Fruit fly (Drosophila melanogaster) whole organism, pupa: ENCODE measurements around the gene RhoGEF4.
A peak's percentile ranks its signal among the peaks of the same experiment; 100 is the strongest.

Source experiments
- CG10348 ChIP-seq: fragments of 200-800 bp; sonication (Bioruptor generic); IDR thresholded peaks from 2 replicates; pipeline ENCODE4 v1.3.6; 2022; ENCODE audit warnings: missing biosample characterization, missing genetic modification characterization
- CG12605 ChIP-seq: fragments of 200-800 bp; sonication (Bioruptor generic); IDR thresholded peaks from 2 replicates; pipeline ENCODE4 v1.3.6; 2022; ENCODE audit warnings: missing biosample characterization, missing genetic modification characterization
- CG13204 ChIP-seq: fragments of 200-800 bp; sonication (Bioruptor generic); optimal IDR thresholded peaks from 2 replicates; lab custom pipeline; 2018; ENCODE audit warnings: missing biosample characterization, mild to moderate bottlenecking, missing genetic modification characterization, moderate library complexity
- CG14655 ChIP-seq: fragments of 200-800 bp; sonication (Bioruptor generic); optimal IDR thresholded peaks from 3 replicates; lab custom pipeline; 2017; ENCODE audit warnings: mild to moderate bottlenecking, missing biosample characterization, missing genetic modification reagents, missing genetic modification characterization
- CG15710 ChIP-seq: fragments of 200-800 bp; sonication (Bioruptor generic); optimal IDR thresholded peaks from 2 replicates; lab custom pipeline; 2018; ENCODE audit warnings: missing biosample characterization, mild to moderate bottlenecking, missing genetic modification characterization, moderate library complexity
- CG17806 ChIP-seq: fragments of 200-800 bp; sonication (Bioruptor generic); optimal IDR thresholded peaks from 2 replicates; lab custom pipeline; 2018; ENCODE audit warnings: missing biosample characterization, mild to moderate bottlenecking, missing genetic modification characterization, moderate library complexity
- CG32121 ChIP-seq: fragments of 200-800 bp; sonication (Bioruptor generic); IDR thresholded peaks from 2 replicates; pipeline ENCODE4 v1.3.6; 2022; ENCODE audit warnings: missing biosample characterization, missing genetic modification characterization
- CG34367 ChIP-seq: fragments of 200-800 bp; sonication (Bioruptor generic); optimal IDR thresholded peaks from 2 replicates; lab custom pipeline; 2018; ENCODE audit warnings: missing biosample characterization, mild to moderate bottlenecking, missing genetic modification characterization
- CG4496 ChIP-seq: fragments of 200-800 bp; sonication (Bioruptor generic); IDR thresholded peaks from 3 replicates; pipeline ENCODE4 v1.3.6; 2022; ENCODE audit warnings: missing biosample characterization, missing genetic modification characterization
- CG8159 ChIP-seq: fragments of 200-800 bp; sonication (Bioruptor generic); optimal IDR thresholded peaks from 3 replicates; lab custom pipeline; 2018; ENCODE audit warnings: missing biosample characterization, mild to moderate bottlenecking, missing genetic modification characterization, moderate library complexity
- CG8301 ChIP-seq: fragments of 200-800 bp; sonication (Bioruptor generic); optimal IDR thresholded peaks from 2 replicates; lab custom pipeline; 2018; ENCODE audit warnings: missing biosample characterization, mild to moderate bottlenecking, missing genetic modification characterization
- CG9948 ChIP-seq: fragments of 200-800 bp; sonication (Bioruptor generic); optimal IDR thresholded peaks from 2 replicates; lab custom pipeline; 2018; ENCODE audit warnings: missing biosample characterization, mild to moderate bottlenecking, missing genetic modification characterization, moderate library complexity
- D1 ChIP-seq: fragments of 200-800 bp; sonication (Bioruptor generic); optimal IDR thresholded peaks from 2 replicates; lab custom pipeline; 2018; ENCODE audit warnings: missing biosample characterization, mild to moderate bottlenecking, missing genetic modification characterization, moderate library complexity
- EcR ChIP-seq: fragments of 200-800 bp; sonication (Bioruptor generic); optimal IDR thresholded peaks from 3 replicates; lab custom pipeline; 2019; ENCODE audit warnings: missing biosample characterization, missing genetic modification characterization, mild to moderate bottlenecking, moderate library complexity, missing genetic modification reagents
- Ets98B ChIP-seq: fragments of 200-800 bp; sonication (Bioruptor generic); IDR thresholded peaks from 2 replicates; pipeline ENCODE4 v1.3.6; 2022; ENCODE audit warnings: missing biosample characterization, missing genetic modification characterization
- Pif1A ChIP-seq: fragments of 200-800 bp; sonication (Bioruptor generic); optimal IDR thresholded peaks from 3 replicates; lab custom pipeline; 2016; ENCODE audit warnings: missing biosample characterization, missing genetic modification characterization
- Pif1B ChIP-seq: fragments of 200-800 bp; sonication (Bioruptor generic); optimal IDR thresholded peaks from 3 replicates; lab custom pipeline; 2016; ENCODE audit warnings: missing biosample characterization, missing genetic modification characterization
- Snoo ChIP-seq: fragments of 200-800 bp; sonication (Bioruptor generic); optimal IDR thresholded peaks from 3 replicates; lab custom pipeline; 2017; ENCODE audit warnings: missing biosample characterization, mild to moderate bottlenecking, missing genetic modification characterization, inconsistent platforms
- fd96Ca ChIP-seq: fragments of 200-800 bp; sonication (Bioruptor generic); IDR thresholded peaks from 3 replicates; pipeline ENCODE4 v1.3.6; 2022; ENCODE audit warnings: missing biosample characterization, missing genetic modification characterization
- gl ChIP-seq: fragments of 200-800 bp; sonication (Bioruptor generic); optimal IDR thresholded peaks from 2 replicates; lab custom pipeline; 2018; ENCODE audit warnings: missing biosample characterization, mild to moderate bottlenecking, missing genetic modification characterization
- rn ChIP-seq: fragments of 200-800 bp; sonication (Bioruptor generic); IDR thresholded peaks from 2 replicates; pipeline ENCODE4 v1.3.6; 2022; ENCODE audit warnings: missing biosample characterization, missing genetic modification characterization

Gene RhoGEF4

dm6 chr3L:7347984-7348631, 24.9 kb upstream of the RhoGEF4 start, which contains the start of the genes Srp19 and qm:
Gene Srp19 (minus strand): TSS chr3L:7348034.
Gene qm (plus strand): TSS chr3L:7348313.
- TF ChIP-seq CG32121 (GFP tag; lab: Robert Waterston, UW) (peak; percentile 25; the same call in 1 of the 2 replicates), CG15710 (tag; lab: Kevin White, UChicago) (peak; percentile 11), D1 (tag; lab: Kevin White, UChicago) (no peak), CG4496 (peak; percentile 59; the same call in 1 of the 3 replicates), CG12605 (peak; percentile 64), EcR (peak; percentile 44), gl (tag; lab: Kevin White, UChicago) (peak; percentile 20), CG13204 (GFP tag; lab: Kevin White, UChicago) (peak; percentile 61), fd96Ca (peak; percentile 27; the same call in 2 of the 3 replicates), Pif1A (GFP tag; lab: Kevin White, UChicago) (no peak), CG14655 (no peak), Ets98B (GFP tag; lab: Robert Waterston, UW) (peak; percentile 43; the same call in 1 of the 2 replicates)

DNA sequence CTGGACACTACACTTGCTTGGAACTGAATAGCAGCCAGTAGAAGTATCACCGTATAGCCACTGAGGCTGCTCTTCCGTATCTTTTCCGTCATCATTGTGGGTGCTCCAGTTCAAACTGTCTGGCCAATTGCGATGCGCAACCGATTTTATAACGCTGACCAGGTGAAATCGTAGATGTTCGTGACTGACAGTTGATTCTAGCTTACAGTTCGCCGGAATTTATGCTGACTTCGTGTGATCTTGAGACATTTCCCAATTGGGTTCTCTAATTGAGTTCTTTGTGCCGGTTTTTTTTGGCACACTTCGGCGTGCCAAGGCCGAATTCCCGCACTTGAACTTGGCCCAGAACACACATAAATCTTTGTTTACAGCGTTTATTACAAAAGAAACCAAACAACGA, 23.7 kb upstream of the RhoGEF4 start, which contains the start of gene CG14834:
TSS of gene CG14834 (minus strand) at position 173 of the 400 bp plus-strand sequence.
- TF ChIP-seq Pif1B (GFP tag; lab: Kevin White, UChicago), result no peak
- TF ChIP-seq fd96Ca, result no peak
- TF ChIP-seq Pif1A (GFP tag; lab: Kevin White, UChicago), result no peak
- no peak for TF ChIP-seq CG9948 (tag; lab: Kevin White, UChicago)
- TF ChIP-seq gl (tag; lab: Kevin White, UChicago), result no peak
- TF ChIP-seq CG34367 (tag; lab: Kevin White, UChicago), result no peak
- no peak for TF ChIP-seq CG15710 (tag; lab: Kevin White, UChicago)
- no peak for TF ChIP-seq D1 (tag; lab: Kevin White, UChicago)
- no peak for TF ChIP-seq CG17806
- no peak for TF ChIP-seq Ets98B (GFP tag; lab: Robert Waterston, UW)
- TF ChIP-seq rn (GFP tag; lab: Robert Waterston, UW), result no peak
- no peak for TF ChIP-seq CG12605
- TF ChIP-seq CG13204 (GFP tag; lab: Kevin White, UChicago), result no peak
- TF ChIP-seq CG32121 (GFP tag; lab: Robert Waterston, UW), result no peak
- TF ChIP-seq CG14655, result no peak
- TF ChIP-seq CG4496, result no peak
- TF ChIP-seq Snoo (tag; lab: Kevin White, UChicago), result no peak
- TF ChIP-seq EcR, result no peak
- TF ChIP-seq CG8301 (tag; lab: Kevin White, UChicago), result no peak

dm6 chr3L:7344965-7345427, 21.8 kb upstream of the RhoGEF4 start, which contains the start of gene Cln7:
Gene Cln7 (minus strand): TSS chr3L:7345183.
- TF ChIP-seq CG32121 (GFP tag; lab: Robert Waterston, UW) (peak; percentile 80), CG12605 (peak; percentile 78), CG14655 (no peak), CG15710 (tag; lab: Kevin White, UChicago) (peak; percentile 26), CG4496 (peak; percentile 80), CG13204 (GFP tag; lab: Kevin White, UChicago) (peak; percentile 82), Pif1B (GFP tag; lab: Kevin White, UChicago) (peak; percentile 66), fd96Ca (peak; percentile 76), CG8159 (tag; lab: Kevin White, UChicago) (peak; percentile 51), Ets98B (GFP tag; lab: Robert Waterston, UW) (peak; percentile 89), CG8301 (tag; lab: Kevin White, UChicago) (no peak), Snoo (tag; lab: Kevin White, UChicago) (peak; percentile 62), CG34367 (tag; lab: Kevin White, UChicago) (no peak), EcR (peak; percentile 99), rn (GFP tag; lab: Robert Waterston, UW) (no peak), gl (tag; lab: Kevin White, UChicago) (peak; percentile 81), Pif1A (GFP tag; lab: Kevin White, UChicago) (no peak)

DNA sequence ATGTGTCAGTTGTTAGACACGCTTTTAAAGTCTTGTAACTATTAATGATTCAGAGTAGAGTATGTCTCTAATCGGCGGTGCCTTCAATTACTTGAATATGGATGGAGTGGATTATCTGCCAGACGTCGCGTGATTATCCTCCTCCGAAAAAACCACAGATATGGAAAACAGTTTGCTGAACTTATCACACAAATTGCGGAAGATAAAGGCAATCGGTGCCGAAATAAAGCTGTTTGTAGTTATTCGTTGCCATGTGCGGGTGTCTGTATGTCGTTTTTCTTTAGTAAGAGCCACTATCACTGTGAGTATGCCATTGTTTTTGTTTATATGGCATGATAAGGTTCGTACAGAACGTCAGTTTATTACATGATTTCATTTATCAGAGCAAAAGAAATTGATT, 20.8 kb upstream of the RhoGEF4 start:
- no peak for TF ChIP-seq CG12605
- no peak for TF ChIP-seq CG13204 (GFP tag; lab: Kevin White, UChicago)
- TF ChIP-seq CG34367 (tag; lab: Kevin White, UChicago), result no peak
- no peak for TF ChIP-seq EcR

- TF ChIP-seq D1 (tag; lab: Kevin White, UChicago) (no peak), CG10348 (GFP tag; lab: Robert Waterston, UW) (no peak), gl (tag; lab: Kevin White, UChicago) (peak; percentile 28), fd96Ca (no peak), Pif1B (GFP tag; lab: Kevin White, UChicago) (no peak), CG4496 (0 out of 3 replicates have a peak, but pooled peaks have one; percentile 9), CG34367 (tag; lab: Kevin White, UChicago) (peak; percentile 14), CG12605 (no peak), Ets98B (GFP tag; lab: Robert Waterston, UW) (no peak), CG8301 (tag; lab: Kevin White, UChicago) (no peak), EcR (peak; percentile 18)
- TF ChIP-seq, all 21 proteins: peak for 4
These were observed 16.1 kb upstream of the RhoGEF4 start, which contains the start of the genes lark and eco for dm6 chr3L:7339216-7339742. Gene lark (plus strand): TSS chr3L:7339266. Gene eco (minus strand): TSS chr3L:7339340.
